Fruit fly (Drosophila melanogaster): ENCODE results near the gene B9d2.
A peak's percentile ranks its signal among the peaks of the same experiment; 100 is the strongest.

The B9d2 gene

dm6 chr2L:6124815-6125214, 5.6 kb downstream of the B9d2 start, which contains the start of gene Arpc4 (continued):
- TF ChIP-seq dmrt99B (tag; optimal IDR thresholded peaks at IDR 0.05): no peak
- no peak for TF ChIP-seq peb (GFP tag; IDR thresholded peaks at IDR 0.05)
- TF ChIP-seq HmgZ (tag; optimal IDR thresholded peaks at IDR 0.05): peak; percentile 52
- peak; percentile 36; the same call in 1 of the 3 replicates for TF ChIP-seq knrl (GFP tag; IDR thresholded peaks at IDR 0.05; ENCODE audit: partially characterized antibody)
- peak; percentile 61 for TF ChIP-seq CG12659 (GFP tag; optimal IDR thresholded peaks at IDR 0.05)
- TF ChIP-seq Deaf1 (tag; optimal IDR thresholded peaks at IDR 0.05): no peak
- TF ChIP-seq CG33213 (GFP tag; optimal IDR thresholded peaks at IDR 0.05): peak; percentile 19
- TF ChIP-seq CG17385 (GFP tag; optimal IDR thresholded peaks at IDR 0.05): peak; percentile 4
- no peak for TF ChIP-seq danr (GFP tag; IDR thresholded peaks at IDR 0.05)
- peak; percentile 13 for TF ChIP-seq CG1233 (GFP tag; optimal IDR thresholded peaks at IDR 0.05)
- peak; percentile 15 for TF ChIP-seq Abd-B (GFP tag; optimal IDR thresholded peaks at IDR 0.05)
- peak; percentile 76 for TF ChIP-seq gem (tag; optimal IDR thresholded peaks at IDR 0.05)
- peak; percentile 18 for TF ChIP-seq BEAF-32 (GFP tag; optimal IDR thresholded peaks at IDR 0.05)
- peak; percentile 68 for TF ChIP-seq Hmr (GFP tag; optimal IDR thresholded peaks at IDR 0.05)
- no peak for TF ChIP-seq HLHmδ (GFP tag; optimal IDR thresholded peaks at IDR 0.05)
- TF ChIP-seq Nf-YC (tag; optimal IDR thresholded peaks at IDR 0.05): no peak
- peak; percentile 52 for TF ChIP-seq pho (GFP tag; optimal IDR thresholded peaks at IDR 0.05)
- TF ChIP-seq lov (optimal IDR thresholded peaks at IDR 0.05): no peak
- TF ChIP-seq lov (GFP tag; IDR thresholded peaks at IDR 0.05): no peak
- peak; percentile 54 for TF ChIP-seq CG13624 (GFP tag; optimal IDR thresholded peaks at IDR 0.05)
- peak; percentile 26 for TF ChIP-seq Sin3A (optimal IDR thresholded peaks at IDR 0.05)
- peak; percentile 93 for TF ChIP-seq pfk (GFP tag; optimal IDR thresholded peaks at IDR 0.05)
- no peak for TF ChIP-seq disco-r (GFP tag; optimal IDR thresholded peaks at IDR 0.05)
- peak; percentile 56 for TF ChIP-seq Fer3 (tag; optimal IDR thresholded peaks at IDR 0.05)
- peak; percentile 7 for TF ChIP-seq gsb-n (tag; optimal IDR thresholded peaks at IDR 0.05)
- TF ChIP-seq slbo (GFP tag; IDR thresholded peaks at IDR 0.05): peak; percentile 85
- no peak for TF ChIP-seq CG16813 (GFP tag; IDR thresholded peaks at IDR 0.05; ENCODE audit: partially characterized antibody)
- TF ChIP-seq CG30020 (tag; optimal IDR thresholded peaks at IDR 0.05): peak; percentile 81
- no peak for TF ChIP-seq Kr (GFP tag; optimal IDR thresholded peaks at IDR 0.05)
- TF ChIP-seq CG17612 (GFP tag; IDR thresholded peaks at IDR 0.05): no peak
- TF ChIP-seq vnd (GFP tag; IDR thresholded peaks at IDR 0.05; ENCODE audit: partially characterized antibody): no peak
- TF ChIP-seq Rfx (GFP tag; IDR thresholded peaks at IDR 0.05): peak; percentile 82
- peak; percentile 50 for TF ChIP-seq ind (GFP tag; optimal IDR thresholded peaks at IDR 0.05)
- no peak for TF ChIP-seq jing (GFP tag; optimal IDR thresholded peaks at IDR 0.05)
- peak; percentile 50 for TF ChIP-seq CG10979 (tag; optimal IDR thresholded peaks at IDR 0.05)
- peak; percentile 39 for TF ChIP-seq Six4 (GFP tag; optimal IDR thresholded peaks at IDR 0.05)
- TF ChIP-seq HmgD (GFP tag; optimal IDR thresholded peaks at IDR 0.05): no peak
- TF ChIP-seq CG1832 (GFP tag; optimal IDR thresholded peaks at IDR 0.05): no peak
- peak; percentile 80 for TF ChIP-seq gfzf (GFP tag; optimal IDR thresholded peaks at IDR 0.05)
- no peak for TF ChIP-seq B-H2 (GFP tag; optimal IDR thresholded peaks at IDR 0.05)
- TF ChIP-seq dysf (GFP tag; IDR thresholded peaks at IDR 0.05): peak; percentile 83
- TF ChIP-seq row (GFP tag; IDR thresholded peaks at IDR 0.05): peak; percentile 82
- TF ChIP-seq Ets97D (GFP tag; optimal IDR thresholded peaks at IDR 0.05): peak; percentile 57
- TF ChIP-seq ash1 (GFP tag; optimal IDR thresholded peaks at IDR 0.05): no peak
- TF ChIP-seq CG14667 (GFP tag; IDR thresholded peaks at IDR 0.05): peak; percentile 39; the same call in 1 of the 2 replicates
- TF ChIP-seq tx (GFP tag; optimal IDR thresholded peaks at IDR 0.05): peak; percentile 42
- TF ChIP-seq Ptx1 (GFP tag; IDR thresholded peaks at IDR 0.05): peak; percentile 80
- peak; percentile 57 for TF ChIP-seq kay (GFP tag; optimal IDR thresholded peaks at IDR 0.05)
- TF ChIP-seq CG13296 (GFP tag; optimal IDR thresholded peaks at IDR 0.05): no peak
- no peak for TF ChIP-seq prd (optimal IDR thresholded peaks at IDR 0.05)
- peak; percentile 67; the same call in 2 of the 3 replicates for TF ChIP-seq prd (GFP tag; IDR thresholded peaks at IDR 0.05)
- TF ChIP-seq fd3F (GFP tag; optimal IDR thresholded peaks at IDR 0.05): no peak

Data from whole organism, embryonic.